Worm (Caenorhabditis elegans): ENCODE measurements around the gene F10G7.12.

DNA sequence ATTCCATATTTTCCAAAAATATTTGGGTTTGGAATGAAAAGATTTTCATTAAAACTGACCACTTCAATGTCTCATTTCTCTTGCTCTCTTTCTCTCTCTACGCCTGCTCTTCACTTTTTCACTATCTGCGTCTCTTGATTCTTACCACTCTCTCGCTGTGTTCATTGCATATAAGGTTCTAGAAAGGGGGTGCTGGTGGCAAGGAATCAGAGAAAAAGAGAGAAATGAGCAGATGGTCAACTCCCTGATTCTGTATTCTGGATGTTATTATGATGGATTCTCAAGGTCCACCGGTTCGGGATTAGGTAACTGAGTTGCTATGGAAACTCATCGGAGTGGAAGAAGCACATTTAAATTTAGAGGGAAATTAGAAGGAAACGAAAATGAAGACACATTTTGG, 48.8 kb upstream of the F10G7.12 start:
- TF ChIP-seq flt-1 (GFP tag; IDR thresholded peaks at IDR 0.05) (no peak), cog-1 (tag; optimal IDR thresholded peaks at IDR 0.05) (no peak)
